Worm (Caenorhabditis elegans): ENCODE data around the gene F43C11.6.

The F43C11.6 gene

DNA sequence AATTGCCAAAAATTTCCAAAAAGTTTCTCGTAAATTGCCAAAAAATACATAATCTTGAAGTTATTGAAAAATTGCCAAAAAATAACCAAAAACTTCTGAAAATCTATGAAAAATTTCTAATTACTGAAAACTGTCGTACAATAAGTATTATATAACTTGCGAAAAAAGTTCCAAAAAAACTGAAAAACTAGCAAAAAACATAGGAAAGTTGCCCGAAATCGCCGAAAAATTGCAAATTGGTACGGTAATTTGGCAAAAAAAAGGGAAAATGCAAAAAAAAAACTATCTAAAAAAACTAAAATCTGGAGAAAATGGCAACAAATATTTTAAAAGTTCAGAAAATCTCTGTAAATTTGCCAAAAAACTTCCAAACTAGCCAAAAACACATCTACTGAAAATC lies 714 bp upstream of the F43C11.6 start, which contains the start of gene enri-1:
Gene enri-1, minus strand, starts transcription at position 101 of the 400 bp plus-strand sequence.
- TF ChIP-seq cog-1 (tag; optimal IDR thresholded peaks at IDR 0.05) (no peak), flt-1 (GFP tag; IDR thresholded peaks at IDR 0.05) (no peak)

DNA sequence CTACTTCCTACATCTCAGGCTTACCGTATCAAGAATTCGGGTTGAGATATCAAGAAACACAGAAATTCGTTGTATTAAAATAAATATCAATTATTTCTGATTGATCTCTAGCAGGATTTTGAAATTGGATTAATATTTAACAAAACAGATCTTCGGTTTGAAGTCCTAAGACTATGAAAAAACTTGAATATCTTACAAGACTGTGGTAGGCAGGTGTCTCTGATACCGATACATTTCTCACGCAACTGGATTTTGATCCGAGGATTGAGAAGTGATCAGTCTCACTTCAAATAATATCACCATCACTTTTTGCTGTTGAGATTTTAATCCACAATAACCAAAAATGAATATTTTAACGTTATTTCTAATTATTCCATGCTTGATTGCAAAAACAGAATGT lies 4.4 kb downstream of the F43C11.6 start, which contains the start of gene F43C11.4:
Gene F43C11.4, plus strand, starts transcription at position 301 of the 400 bp plus-strand sequence.
- TF ChIP-seq tab-1 (GFP tag; IDR thresholded peaks at IDR 0.05) (no peak), ztf-29 (GFP tag; IDR thresholded peaks at IDR 0.05) (no peak), med-1 (GFP tag; optimal IDR thresholded peaks at IDR 0.05; ENCODE audit: insufficient read depth) (no peak), klf-2 (GFP tag; conservative IDR thresholded peaks at IDR 0.05) (no peak), ztf-23 (GFP tag; IDR thresholded peaks at IDR 0.05) (no peak), cog-1 (tag; optimal IDR thresholded peaks at IDR 0.05) (no peak), flt-1 (GFP tag; IDR thresholded peaks at IDR 0.05) (no peak), ref-1 (GFP tag; conservative IDR thresholded peaks at IDR 0.05) (no peak), T22C8.4 (GFP tag; IDR thresholded peaks at IDR 0.05) (no peak)

DNA sequence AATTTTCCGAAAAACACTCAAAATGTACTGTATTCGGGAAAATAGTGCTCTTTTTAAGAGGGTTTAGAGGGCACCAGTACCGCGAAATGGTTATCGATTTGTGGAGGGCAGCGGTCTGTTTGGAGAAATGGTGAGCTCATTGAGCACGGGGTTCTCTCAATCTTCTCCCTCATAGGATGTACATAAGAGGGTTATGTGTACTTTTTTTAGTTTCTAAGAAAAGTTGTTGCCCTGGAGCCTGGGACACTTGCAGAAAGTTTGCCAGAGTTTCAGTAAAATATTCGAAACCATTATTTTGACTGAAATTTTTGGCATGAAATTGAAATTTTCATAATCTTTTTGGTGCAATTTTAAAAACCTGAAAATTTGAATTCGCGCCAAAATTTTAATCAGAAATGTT lies 10.3 kb downstream of the F43C11.6 start, which contains the start of gene F43C11.10:
Gene F43C11.10, minus strand, starts transcription at position 101 of the 400 bp plus-strand sequence.
- TF ChIP-seq cog-1 (tag; optimal IDR thresholded peaks at IDR 0.05) = no peak
- no peak for TF ChIP-seq ztf-29 (GFP tag; IDR thresholded peaks at IDR 0.05)
- TF ChIP-seq ref-1 (GFP tag; conservative IDR thresholded peaks at IDR 0.05) = no peak
- no peak for TF ChIP-seq med-1 (GFP tag; optimal IDR thresholded peaks at IDR 0.05; ENCODE audit: insufficient read depth)
- TF ChIP-seq klf-2 (GFP tag; conservative IDR thresholded peaks at IDR 0.05) = no peak
- no peak for TF ChIP-seq tab-1 (GFP tag; IDR thresholded peaks at IDR 0.05)
- no peak for TF ChIP-seq T22C8.4 (GFP tag; IDR thresholded peaks at IDR 0.05)
- TF ChIP-seq ztf-23 (GFP tag; IDR thresholded peaks at IDR 0.05) = no peak
- no peak for TF ChIP-seq flt-1 (GFP tag; IDR thresholded peaks at IDR 0.05)

DNA sequence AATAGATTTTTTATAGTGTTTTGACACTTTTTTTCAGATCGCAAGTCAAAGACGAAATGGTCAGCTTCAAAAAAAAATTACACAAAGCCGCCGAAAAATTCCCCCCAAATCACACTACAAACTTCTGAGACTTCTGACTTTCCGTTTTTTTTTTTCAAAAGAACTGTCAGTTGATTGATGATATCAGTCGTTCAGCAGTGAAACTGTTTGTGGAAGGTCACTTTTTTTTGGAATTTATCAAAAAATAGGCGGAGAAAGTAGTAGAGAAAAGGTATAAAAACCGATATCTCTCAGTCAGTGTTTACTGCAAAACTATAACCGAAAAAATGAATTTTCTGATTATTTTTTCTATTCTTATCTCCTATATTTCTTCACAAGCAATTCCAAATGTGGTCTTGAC lies 10.8 kb downstream of the F43C11.6 start, which contains the start of gene F43C11.3:
Gene F43C11.3, plus strand, starts transcription at position 301 of the 400 bp plus-strand sequence.
- TF ChIP-seq ztf-23 (GFP tag; IDR thresholded peaks at IDR 0.05) (no peak), med-1 (GFP tag; optimal IDR thresholded peaks at IDR 0.05; ENCODE audit: insufficient read depth) (no peak), klf-2 (GFP tag; conservative IDR thresholded peaks at IDR 0.05) (no peak), ref-1 (GFP tag; conservative IDR thresholded peaks at IDR 0.05) (no peak), tab-1 (GFP tag; IDR thresholded peaks at IDR 0.05) (no peak), T22C8.4 (GFP tag; IDR thresholded peaks at IDR 0.05) (no peak), flt-1 (GFP tag; IDR thresholded peaks at IDR 0.05) (no peak), ztf-29 (GFP tag; IDR thresholded peaks at IDR 0.05) (no peak)

DNA sequence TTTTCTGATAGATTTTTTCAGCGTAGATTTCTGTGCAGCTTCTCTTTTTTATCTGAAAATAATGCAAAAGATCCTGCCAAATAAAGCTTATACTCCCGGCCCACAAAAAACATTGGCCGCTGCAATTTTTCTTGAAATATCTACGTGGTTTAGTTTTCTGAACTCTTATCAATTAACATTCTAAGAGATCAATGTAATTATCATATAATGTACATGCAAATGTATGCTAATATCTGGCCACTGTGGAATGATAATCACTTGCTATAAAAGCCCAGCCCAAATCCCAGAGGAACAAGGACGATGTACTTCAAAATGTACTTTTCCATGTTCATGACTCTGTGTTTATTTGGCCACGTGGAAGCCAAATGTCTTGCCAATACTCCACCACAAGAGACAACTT lies 12.2 kb downstream of the F43C11.6 start, which contains the start of gene F43C11.2:
Gene F43C11.2, plus strand, starts transcription at position 301 of the 400 bp plus-strand sequence.
- TF ChIP-seq med-1 (GFP tag; optimal IDR thresholded peaks at IDR 0.05; ENCODE audit: insufficient read depth) = no peak
- TF ChIP-seq T22C8.4 (GFP tag; IDR thresholded peaks at IDR 0.05) = no peak
- no peak for TF ChIP-seq ztf-29 (GFP tag; IDR thresholded peaks at IDR 0.05)
- no peak for TF ChIP-seq ref-1 (GFP tag; conservative IDR thresholded peaks at IDR 0.05)
- TF ChIP-seq cog-1 (tag; optimal IDR thresholded peaks at IDR 0.05) = no peak
- no peak for TF ChIP-seq ztf-23 (GFP tag; IDR thresholded peaks at IDR 0.05)
- TF ChIP-seq tab-1 (GFP tag; IDR thresholded peaks at IDR 0.05) = no peak

DNA sequence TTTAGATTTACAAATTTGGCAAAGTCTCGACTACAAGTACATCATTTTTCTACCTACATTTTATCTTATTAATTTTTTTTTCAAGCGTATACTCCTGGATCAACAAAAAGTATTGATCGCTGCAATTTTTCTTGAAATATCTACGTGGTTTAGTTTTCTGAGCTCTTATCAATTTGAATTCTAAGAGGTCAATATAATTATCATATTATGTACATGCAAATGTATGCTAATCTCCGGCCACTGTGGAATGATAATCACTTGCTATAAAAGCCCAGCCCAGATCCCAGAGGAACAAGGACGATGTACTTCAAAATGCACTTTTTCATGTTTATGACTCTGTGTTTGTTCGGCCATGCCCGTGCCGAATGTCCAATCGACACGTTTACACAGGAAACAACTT lies 14.6 kb downstream of the F43C11.6 start, which contains the start of gene F43C11.1:
Gene F43C11.1, plus strand, starts transcription at position 301 of the 400 bp plus-strand sequence.
- TF ChIP-seq T22C8.4 (GFP tag; IDR thresholded peaks at IDR 0.05) (no peak), klf-2 (GFP tag; conservative IDR thresholded peaks at IDR 0.05) (no peak), flt-1 (GFP tag; IDR thresholded peaks at IDR 0.05) (no peak), med-1 (GFP tag; optimal IDR thresholded peaks at IDR 0.05; ENCODE audit: insufficient read depth) (no peak), ztf-23 (GFP tag; IDR thresholded peaks at IDR 0.05) (no peak), cog-1 (tag; optimal IDR thresholded peaks at IDR 0.05) (no peak), ref-1 (GFP tag; conservative IDR thresholded peaks at IDR 0.05) (no peak)

DNA sequence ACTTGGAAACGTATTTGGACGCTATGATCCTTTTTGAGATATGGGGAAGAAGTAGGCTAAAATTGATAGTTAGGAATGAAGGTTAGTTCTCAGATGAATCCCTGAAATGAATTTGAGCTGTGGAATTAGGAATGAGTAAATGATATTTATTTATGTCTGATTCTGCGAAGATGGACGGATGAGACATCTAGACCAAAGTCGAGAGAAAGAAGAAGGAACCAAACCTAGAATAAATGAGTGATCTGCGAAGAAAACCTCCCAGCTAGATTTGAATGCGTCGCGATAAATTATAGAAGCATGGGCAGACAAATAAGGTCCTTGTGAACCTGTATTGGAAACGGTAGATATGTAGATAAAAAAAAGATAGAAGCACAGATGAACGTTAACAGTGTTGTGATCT lies 17.7 kb downstream of the F43C11.6 start, which contains the start of gene F43C11.16:
Gene F43C11.16, minus strand, starts transcription at position 101 of the 400 bp plus-strand sequence.
- TF ChIP-seq med-1 (GFP tag; optimal IDR thresholded peaks at IDR 0.05; ENCODE audit: insufficient read depth) (no peak), T22C8.4 (GFP tag; IDR thresholded peaks at IDR 0.05) (no peak), cog-1 (tag; optimal IDR thresholded peaks at IDR 0.05) (no peak), tab-1 (GFP tag; IDR thresholded peaks at IDR 0.05) (no peak)

DNA sequence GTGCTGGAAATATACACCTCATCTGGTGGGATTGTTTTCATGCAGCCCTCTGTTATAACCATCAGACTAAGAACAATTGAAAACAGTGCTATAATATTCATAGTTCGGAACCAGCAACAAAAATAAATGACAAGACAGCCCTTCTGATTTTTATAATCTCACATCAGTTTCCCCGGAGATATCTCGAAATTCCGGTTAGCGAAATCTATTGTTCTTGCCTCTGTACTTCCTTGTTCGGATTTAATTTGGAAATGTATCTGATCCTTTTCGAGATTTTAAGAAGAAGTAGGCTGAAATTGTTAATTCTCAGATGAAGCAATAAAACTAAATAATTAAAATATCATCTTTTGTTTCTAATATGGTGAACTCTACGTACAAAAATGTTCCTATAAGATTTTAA lies 21.4 kb downstream of the F43C11.6 start, which contains the start of gene F43C11.11:
Gene F43C11.11, minus strand, starts transcription at position 101 of the 400 bp plus-strand sequence.
- TF ChIP-seq flt-1 (GFP tag; IDR thresholded peaks at IDR 0.05) (no peak), klf-2 (GFP tag; conservative IDR thresholded peaks at IDR 0.05) (no peak)

DNA sequence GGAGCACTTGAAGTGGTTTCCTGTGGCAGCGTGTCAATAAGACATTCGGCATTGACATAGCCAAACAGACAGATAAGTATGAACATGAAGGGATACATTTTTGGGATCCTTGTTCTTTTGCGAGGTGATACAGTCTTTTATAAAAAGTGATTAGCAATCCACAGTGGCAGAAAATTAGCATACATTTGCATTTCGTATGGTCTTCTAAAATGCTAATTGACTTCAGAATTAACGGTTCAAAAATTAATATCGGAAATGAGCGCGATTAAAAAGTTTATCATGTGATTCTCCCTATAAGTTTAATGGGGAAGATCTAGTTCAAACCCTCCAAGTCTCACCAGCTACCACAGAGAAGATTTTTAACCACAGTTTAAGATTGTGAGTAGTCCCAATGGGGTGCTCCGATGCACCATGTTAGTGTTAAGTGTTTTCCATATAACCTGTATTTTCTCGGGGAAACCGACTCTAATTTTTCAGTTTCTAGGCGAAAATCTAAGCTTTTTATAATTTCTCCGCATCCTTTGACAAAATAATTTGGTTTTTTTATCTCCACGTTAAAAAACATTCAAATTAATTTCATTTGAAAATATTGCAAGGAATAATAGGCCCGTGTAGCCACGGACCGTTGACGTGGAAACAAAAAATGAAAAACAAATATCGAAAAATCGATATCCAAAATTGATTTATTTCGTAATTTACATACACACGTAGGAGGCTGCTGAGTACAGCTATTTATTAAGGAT lies 24.6 kb downstream of the F43C11.6 start, which contains the start of the genes F43C11.12 and F16G10.5:
Gene F43C11.12, minus strand, starts transcription at position 101 of the 743 bp plus-strand sequence.
Gene F16G10.5, plus strand, starts transcription at position 693 of the 743 bp plus-strand sequence.
- TF ChIP-seq ztf-23 (GFP tag; IDR thresholded peaks at IDR 0.05) (no peak), ref-1 (GFP tag; conservative IDR thresholded peaks at IDR 0.05) (no peak), ztf-29 (GFP tag; IDR thresholded peaks at IDR 0.05) (no peak), klf-2 (GFP tag; conservative IDR thresholded peaks at IDR 0.05) (no peak), tab-1 (GFP tag; IDR thresholded peaks at IDR 0.05) (no peak), T22C8.4 (GFP tag; IDR thresholded peaks at IDR 0.05) (no peak), flt-1 (GFP tag; IDR thresholded peaks at IDR 0.05) (no peak), cog-1 (tag; optimal IDR thresholded peaks at IDR 0.05) (no peak), med-1 (GFP tag; optimal IDR thresholded peaks at IDR 0.05; ENCODE audit: insufficient read depth) (no peak)

DNA sequence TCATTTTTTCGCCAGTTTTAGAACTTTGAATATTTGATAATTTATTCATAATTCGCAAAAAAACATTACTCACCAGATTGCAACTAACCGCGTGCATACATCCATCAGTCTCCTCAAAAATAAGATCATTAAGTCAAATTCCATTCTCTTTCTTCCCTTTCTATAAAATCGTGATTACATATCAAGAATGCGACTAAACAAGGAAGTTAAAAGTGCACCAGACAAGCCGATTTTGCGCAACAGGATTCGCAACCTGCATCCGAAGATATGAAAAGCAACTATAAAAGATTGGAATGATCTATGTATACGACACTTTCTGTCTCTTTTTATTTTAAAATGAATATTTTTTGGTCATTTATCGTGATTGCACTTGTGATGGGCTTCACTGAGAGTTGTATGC lies 26.7 kb downstream of the F43C11.6 start, which contains the start of gene hpo-25:
Gene hpo-25, plus strand, starts transcription at position 301 of the 400 bp plus-strand sequence.
- no peak for TF ChIP-seq flt-1 (GFP tag; IDR thresholded peaks at IDR 0.05)
- TF ChIP-seq med-1 (GFP tag; optimal IDR thresholded peaks at IDR 0.05; ENCODE audit: insufficient read depth) = no peak
- TF ChIP-seq cog-1 (tag; optimal IDR thresholded peaks at IDR 0.05) = no peak
- TF ChIP-seq T22C8.4 (GFP tag; IDR thresholded peaks at IDR 0.05) = no peak
- TF ChIP-seq tab-1 (GFP tag; IDR thresholded peaks at IDR 0.05) = no peak
